Fruit fly (Drosophila melanogaster): ENCODE results near the gene CG42762.

The CG42762 gene

dm6 chr2L:8159498-8159897 is 15.7 kb upstream of the CG42762 start, which contains the start of the genes PAPLA1 and Rbsn-5:
Gene PAPLA1, minus strand, starts transcription at chr2L:8159638.
Gene Rbsn-5, plus strand, starts transcription at chr2L:8159832.
- TF ChIP-seq stwl (tag; optimal IDR thresholded peaks at IDR 0.05) (peak; percentile 65), chm (GFP tag; IDR thresholded peaks at IDR 0.05) (peak; percentile 91), TFAM (GFP tag; optimal IDR thresholded peaks at IDR 0.05) (peak; percentile 8), HLHmδ (GFP tag; optimal IDR thresholded peaks at IDR 0.05) (no peak), Bdp1 (GFP tag; optimal IDR thresholded peaks at IDR 0.05) (peak; percentile 89), CG16779 (GFP tag; IDR thresholded peaks at IDR 0.05) (peak; percentile 83), CG1832 (GFP tag; optimal IDR thresholded peaks at IDR 0.05) (no peak), CG15269 (tag; optimal IDR thresholded peaks at IDR 0.05) (peak; percentile 93), Mad (GFP tag; optimal IDR thresholded peaks at IDR 0.05) (peak; percentile 91), Hmr (GFP tag; optimal IDR thresholded peaks at IDR 0.05) (peak; percentile 93), Sry-δ (GFP tag; optimal IDR thresholded peaks at IDR 0.05) (peak; percentile 73), ERR (GFP tag; optimal IDR thresholded peaks at IDR 0.05) (peak; percentile 90), CG11723 (GFP tag; optimal IDR thresholded peaks at IDR 0.05) (peak; percentile 84), CG31365 (tag; optimal IDR thresholded peaks at IDR 0.05) (peak; percentile 75), sisA (GFP tag; IDR thresholded peaks at IDR 0.05) (peak; percentile 96), zfh1 (GFP tag; IDR thresholded peaks at IDR 0.05) (peak; percentile 93), CG6854 (GFP tag; optimal IDR thresholded peaks at IDR 0.05) (peak; percentile 77), gro (GFP tag; optimal IDR thresholded peaks at IDR 0.05) (peak; percentile 97), esg (GFP tag; conservative IDR thresholded peaks at IDR 0.05) (peak; percentile 93), CG3065 (GFP tag; optimal IDR thresholded peaks at IDR 0.05) (peak; percentile 92), CG4707 (GFP tag; optimal IDR thresholded peaks at IDR 0.05) (peak; percentile 64), CG15073 (GFP tag; optimal IDR thresholded peaks at IDR 0.05) (peak; percentile 49), dpn (GFP tag; optimal IDR thresholded peaks at IDR 0.05) (peak; percentile 97), Bteb2 (GFP tag; optimal IDR thresholded peaks at IDR 0.05) (peak; percentile 93), zf30C (GFP tag; optimal IDR thresholded peaks at IDR 0.05) (no peak), CG10565 (GFP tag; optimal IDR thresholded peaks at IDR 0.05) (peak; percentile 74), CG11398 (GFP tag; optimal IDR thresholded peaks at IDR 0.05) (peak; percentile 88), Asciz (GFP tag; optimal IDR thresholded peaks at IDR 0.05) (peak; percentile 75), hth (optimal IDR thresholded peaks at IDR 0.05) (no peak), bbx (GFP tag; IDR thresholded peaks at IDR 0.05; ENCODE audit: partially characterized antibody) (no peak), Dbx (GFP tag; IDR thresholded peaks at IDR 0.05) (peak; percentile 92), Fer1 (GFP tag; optimal IDR thresholded peaks at IDR 0.05) (peak; percentile 93), CG4730 (GFP tag; IDR thresholded peaks at IDR 0.05) (peak; percentile 88), Sry-β (GFP tag; optimal IDR thresholded peaks at IDR 0.05) (peak; percentile 80), hkb (optimal IDR thresholded peaks at IDR 0.05) (no peak), hkb (GFP tag; IDR thresholded peaks at IDR 0.05) (peak; percentile 90), CG15601 (tag; optimal IDR thresholded peaks at IDR 0.05) (peak; percentile 89), Ssrp (tag; optimal IDR thresholded peaks at IDR 0.05) (peak; percentile 92), phol (tag; optimal IDR thresholded peaks at IDR 0.05) (peak; percentile 95), corto (GFP tag; optimal IDR thresholded peaks at IDR 0.05) (peak; percentile 83), Dip3 (GFP tag; optimal IDR thresholded peaks at IDR 0.05) (peak; percentile 97), sd (tag; optimal IDR thresholded peaks at IDR 0.05) (peak; percentile 86), lbe (GFP tag; optimal IDR thresholded peaks at IDR 0.05) (peak; percentile 92), CG1603 (tag; optimal IDR thresholded peaks at IDR 0.05) (peak; percentile 95), CG18619 (GFP tag; optimal IDR thresholded peaks at IDR 0.05) (peak; percentile 88), MBD-R2 (GFP tag; IDR thresholded peaks at IDR 0.05) (peak; percentile 97), hb (GFP tag; IDR thresholded peaks at IDR 0.05; ENCODE audit: partially characterized antibody) (no peak), Ada2b (GFP tag; IDR thresholded peaks at IDR 0.05) (peak; percentile 89), CG2116 (GFP tag; optimal IDR thresholded peaks at IDR 0.05) (peak; percentile 68), Dref (GFP tag; IDR thresholded peaks at IDR 0.05) (0 out of 2 replicates have a peak, but pooled peaks have one; percentile 28), wor (GFP tag; IDR thresholded peaks at IDR 0.05) (peak; percentile 72)
